Worm (Caenorhabditis elegans) whole organism, L4 larva: Measurements from ENCODE around the gene ZK1058.9.

ENCODE experiments used
- F10B5.3 ChIP-seq: sonication (generic microtip); optimal IDR thresholded peaks from 2 replicates; lab custom pipeline; 2016; ENCODE audit warnings: mild to moderate bottlenecking, missing genetic modification characterization, missing compliant biosample characterization
- F26F4.8 ChIP-seq: fragments of 200-800 bp; sonication (Bioruptor generic); conservative IDR thresholded peaks from 2 replicates; pipeline ENCODE4 v1.3.6; 2022; ENCODE audit warnings: missing genetic modification characterization, missing compliant biosample characterization
- T20F7.1 ChIP-seq: fragments of 200-800 bp; sonication (Bioruptor generic); optimal IDR thresholded peaks from 2 replicates; lab custom pipeline; 2018; ENCODE audit warnings: mild to moderate bottlenecking, missing genetic modification characterization, missing compliant biosample characterization
- Y48G9A.11 ChIP-seq: fragments of 200-800 bp; sonication (Bioruptor generic); IDR thresholded peaks from 2 replicates; pipeline ENCODE4 v1.3.6; 2022; ENCODE audit warnings: missing genetic modification reagents, missing genetic modification characterization, missing compliant biosample characterization
- Y75B8A.6 ChIP-seq: fragments of 200-800 bp; sonication (Bioruptor generic); IDR thresholded peaks from 2 replicates; pipeline ENCODE4 v1.3.6; 2022; ENCODE audit warnings: missing genetic modification reagents, missing genetic modification characterization, missing compliant biosample characterization
- aha-1 ChIP-seq: fragments of 150-350 bp; peaks from one replicate; lab custom pipeline; 2014; ENCODE audit warnings: missing biosample characterization, missing genetic modification characterization
- ama-1 ChIP-seq: fragments of 150-350 bp; optimal IDR thresholded peaks from 2 replicates; lab custom pipeline; 2014; ENCODE audit warnings: inconsistent platforms, mixed read lengths
- arid-1 ChIP-seq: fragments of 200-800 bp; sonication (Bioruptor generic); conservative IDR thresholded peaks from 2 replicates; pipeline ENCODE4 v1.3.6; 2022; ENCODE audit warnings: missing genetic modification reagents, missing genetic modification characterization, missing compliant biosample characterization
- attf-4 ChIP-seq: sonication (generic microtip); optimal IDR thresholded peaks from 3 replicates; lab custom pipeline; 2017; ENCODE audit warnings: missing biosample characterization, missing genetic modification characterization
- ceh-20 ChIP-seq: fragments of 200-800 bp; sonication (Bioruptor generic); IDR thresholded peaks from 2 replicates; pipeline ENCODE4 v1.3.6; 2022; ENCODE audit warnings: missing genetic modification reagents, missing genetic modification characterization, missing compliant biosample characterization
- ceh-44 ChIP-seq: fragments of 200-800 bp; sonication (Bioruptor generic); IDR thresholded peaks from 2 replicates; pipeline ENCODE4 v1.3.6; 2022; ENCODE audit warnings: missing genetic modification reagents, missing genetic modification characterization, missing compliant biosample characterization
- ceh-62 ChIP-seq: sonication (generic microtip); optimal IDR thresholded peaks from 2 replicates; lab custom pipeline; 2017; ENCODE audit warnings: missing biosample characterization, missing genetic modification characterization
- daf-16 ChIP-seq, 3 experiments: sonication (generic microtip); optimal IDR thresholded peaks; 2 replicates each; lab custom pipeline; 2016 to 2017; ENCODE audit warnings: missing genetic modification characterization in 3 of 3, missing genetic modification reagents in 3 of 3, mild to moderate bottlenecking in 2 of 3, missing compliant biosample characterization in 2 of 3, missing biosample characterization in 1 of 3, moderate library complexity in 1 of 3
- daf-19 ChIP-seq: fragments of 200-800 bp; sonication (Bioruptor generic); conservative IDR thresholded peaks from 2 replicates; pipeline ENCODE4 v1.3.6; 2022; ENCODE audit warnings: missing genetic modification characterization, missing compliant biosample characterization
- daf-8 ChIP-seq: fragments of 200-800 bp; sonication (Bioruptor generic); IDR thresholded peaks from 2 replicates; pipeline ENCODE4 v1.3.6; 2022; ENCODE audit warnings: missing genetic modification characterization, missing compliant biosample characterization
- dmd-6 ChIP-seq: fragments of 200-800 bp; sonication (Bioruptor generic); IDR thresholded peaks from 2 replicates; pipeline ENCODE4 v1.3.6; 2022; ENCODE audit warnings: missing genetic modification reagents, missing genetic modification characterization, missing compliant biosample characterization
- egl-43 ChIP-seq: fragments of 200-800 bp; sonication (Bioruptor generic); IDR thresholded peaks from 2 replicates; pipeline ENCODE4 v1.3.6; 2022; ENCODE audit warnings: missing genetic modification reagents, missing genetic modification characterization, missing compliant biosample characterization
- gei-8 ChIP-seq: fragments of 200-800 bp; sonication (Bioruptor generic); optimal IDR thresholded peaks from 2 replicates; lab custom pipeline; 2018; ENCODE audit warnings: mild to moderate bottlenecking, missing genetic modification characterization, missing compliant biosample characterization
- hif-1 ChIP-seq, 2 experiments: sonication (generic microtip); optimal IDR thresholded peaks; 2 replicates each; lab custom pipeline; 2016 to 2017; ENCODE audit warnings: missing compliant biosample characterization in 2 of 2, missing genetic modification characterization in 2 of 2, missing genetic modification reagents in 2 of 2, missing genotype in 2 of 2, mild to moderate bottlenecking in 1 of 2
- hlh-11 ChIP-seq: fragments of 200-800 bp; sonication (Bioruptor generic); optimal IDR thresholded peaks from 2 replicates; lab custom pipeline; 2018; ENCODE audit warnings: mild to moderate bottlenecking, missing genetic modification characterization, missing compliant biosample characterization
- hlh-30 ChIP-seq: sonication (generic microtip); optimal IDR thresholded peaks from 2 replicates; lab custom pipeline; 2017; ENCODE audit warnings: antibody characterized with exemption, mild to moderate bottlenecking, missing genetic modification characterization, missing compliant biosample characterization; ENCODE audit not compliant: insufficient read depth
- jun-1 ChIP-seq: fragments of 150-350 bp; optimal IDR thresholded peaks from 2 replicates; lab custom pipeline; 2014; ENCODE audit warnings: missing biosample characterization, missing genetic modification reagents, missing genetic modification characterization
- lin-1 ChIP-seq: fragments of 200-800 bp; sonication (Bioruptor generic); IDR thresholded peaks from 2 replicates; pipeline ENCODE4 v1.3.6; 2022; ENCODE audit warnings: missing genetic modification reagents, missing genetic modification characterization, missing compliant biosample characterization
- mdl-1 ChIP-seq, 2 experiments: fragments of 150-350 bp in 1 of 2; sonication (generic microtip) in 1 of 2; optimal IDR thresholded peaks; 2 replicates each; lab custom pipeline; 2014 to 2017; ENCODE audit warnings: missing biosample characterization in 2 of 2, missing genetic modification characterization in 2 of 2
- mdt-29 ChIP-seq: fragments of 200-800 bp; sonication (Bioruptor generic); IDR thresholded peaks from 2 replicates; pipeline ENCODE4 v1.3.6; 2022; ENCODE audit warnings: missing genetic modification reagents, missing genetic modification characterization, missing compliant biosample characterization
- mep-1 ChIP-seq: fragments of 150-350 bp; sonication (generic microtip); optimal IDR thresholded peaks from 3 replicates; lab custom pipeline; 2014; ENCODE audit warnings: missing biosample characterization, missing genetic modification characterization
- nhr-102 ChIP-seq: sonication (generic microtip); optimal IDR thresholded peaks from 2 replicates; lab custom pipeline; 2016; ENCODE audit warnings: mild to moderate bottlenecking, missing genetic modification characterization, moderate library complexity, missing compliant biosample characterization
- nhr-111 ChIP-seq: fragments of 200-800 bp; sonication (Bioruptor generic); optimal IDR thresholded peaks from 2 replicates; lab custom pipeline; 2018; ENCODE audit warnings: mild to moderate bottlenecking, missing genetic modification characterization, missing compliant biosample characterization
- nhr-237 ChIP-seq: sonication (generic microtip); optimal IDR thresholded peaks from 2 replicates; lab custom pipeline; 2017; ENCODE audit warnings: missing biosample characterization, missing genetic modification characterization
- nhr-25 ChIP-seq: sonication (generic microtip); optimal IDR thresholded peaks from 2 replicates; lab custom pipeline; 2017; ENCODE audit warnings: missing genetic modification characterization, mild to moderate bottlenecking, missing compliant biosample characterization, antibody characterized with exemption, moderate library complexity, borderline replicate concordance; ENCODE audit not compliant: insufficient read depth
- pha-4 ChIP-seq, 2 experiments: fragments of 150-350 bp in 1 of 2; fragments of 200-800 bp in 1 of 2; sonication (Bioruptor generic) in 1 of 2; IDR thresholded peaks in 1 of 2; optimal IDR thresholded peaks in 1 of 2; 2 replicates each; pipeline versions ENCODE4 v1.3.6 to Lab custom; 2014 to 2022; ENCODE audit warnings: missing genetic modification characterization in 2 of 2, missing genetic modification reagents in 2 of 2, missing biosample characterization in 1 of 2, missing compliant biosample characterization in 1 of 2
- php-3 ChIP-seq: fragments of 200-800 bp; sonication (Bioruptor generic); IDR thresholded peaks from 2 replicates; pipeline ENCODE4 v1.3.6; 2022; ENCODE audit warnings: missing genetic modification reagents, missing genetic modification characterization, missing compliant biosample characterization
- pqm-1 ChIP-seq: sonication (generic microtip); optimal IDR thresholded peaks from 2 replicates; lab custom pipeline; 2017; ENCODE audit warnings: missing biosample characterization, missing genetic modification characterization
- sdz-12 ChIP-seq: fragments of 200-800 bp; sonication (Bioruptor generic); optimal IDR thresholded peaks from 2 replicates; lab custom pipeline; 2018; ENCODE audit warnings: mild to moderate bottlenecking, missing genetic modification characterization, missing compliant biosample characterization
- skn-1 ChIP-seq: fragments of 150-350 bp; optimal IDR thresholded peaks from 2 replicates; lab custom pipeline; 2014; ENCODE audit warnings: missing biosample characterization, missing genetic modification characterization
- snpc-1.2 ChIP-seq: fragments of 200-800 bp; sonication (Bioruptor generic); IDR thresholded peaks from 2 replicates; pipeline ENCODE4 v1.3.6; 2022; ENCODE audit warnings: missing genetic modification reagents, missing genetic modification characterization, missing compliant biosample characterization
- tag-97 ChIP-seq: fragments of 200-800 bp; sonication (Bioruptor generic); IDR thresholded peaks from 2 replicates; pipeline ENCODE4 v1.3.6; 2022; ENCODE audit warnings: missing genetic modification characterization, missing compliant biosample characterization
- tra-1 ChIP-seq: fragments of 200-800 bp; sonication (Bioruptor generic); IDR thresholded peaks from 2 replicates; pipeline ENCODE4 v1.3.6; 2022; ENCODE audit warnings: missing genetic modification reagents, missing genetic modification characterization, missing compliant biosample characterization
- unc-130 ChIP-seq: sonication (generic microtip); optimal IDR thresholded peaks from 2 replicates; lab custom pipeline; 2016; ENCODE audit warnings: missing genetic modification reagents, missing genetic modification characterization, missing compliant biosample characterization
- unc-62 ChIP-seq, 3 experiments: fragments of 150-350 bp in 1 of 3; sonication (generic microtip); optimal IDR thresholded peaks in 2 of 3; peaks in 1 of 3; 1 replicate in 1 of 3; 2 replicates in 2 of 3; lab custom pipeline; 2014 to 2017; ENCODE audit warnings: missing biosample characterization in 3 of 3, missing genetic modification characterization in 3 of 3, missing genetic modification reagents in 3 of 3, missing genotype in 1 of 3
- zag-1 ChIP-seq: fragments of 150-350 bp; optimal IDR thresholded peaks from 2 replicates; lab custom pipeline; 2014; ENCODE audit warnings: missing biosample characterization, missing genetic modification characterization
- zip-11 ChIP-seq: fragments of 200-800 bp; sonication (Bioruptor generic); IDR thresholded peaks from 2 replicates; pipeline ENCODE4 v1.3.6; 2022; ENCODE audit warnings: missing genetic modification characterization, missing compliant biosample characterization
- ztf-11 ChIP-seq: fragments of 150-350 bp; optimal IDR thresholded peaks from 2 replicates; lab custom pipeline; 2014; ENCODE audit warnings: missing biosample characterization, missing genetic modification characterization

The ZK1058.9 gene

DNA sequence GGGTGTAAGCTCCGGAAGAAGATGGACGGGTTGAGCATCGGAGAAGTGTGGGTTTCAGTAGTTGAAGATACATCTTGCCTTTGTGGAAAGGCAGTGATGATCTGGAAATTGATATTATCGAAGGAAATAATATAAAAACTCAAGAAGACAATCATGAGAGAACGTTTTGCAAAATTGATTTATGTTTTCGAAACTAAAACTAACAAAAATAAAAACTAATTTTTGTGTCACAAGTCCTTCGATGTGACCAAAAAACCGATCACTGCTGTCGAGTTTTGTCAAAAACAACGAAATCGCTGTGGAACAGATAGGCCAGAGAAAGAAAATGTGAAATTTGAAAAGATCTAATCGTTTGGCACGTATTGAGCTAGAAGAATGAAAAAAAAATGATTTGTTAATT lies 18.4 kb downstream of the ZK1058.9 start, which contains the start of gene mmcm-1:
TSS of gene mmcm-1 (minus strand) at position 101 of the 400 bp plus-strand sequence.
- TF ChIP-seq unc-62 (GFP tag; optimal IDR thresholded peaks at IDR 0.05 in 1 of 2; lab: Kevin White, UChicago) (peak in 1 of 2 experiments; percentile 76), unc-62 (tag; optimal IDR thresholded peaks at IDR 0.05; lab: Kevin White, UChicago) (no peak), pha-4 (GFP tag; IDR thresholded peaks at IDR 0.05; lab: Robert Waterston, UW) (no peak), pha-4 (tag; optimal IDR thresholded peaks at IDR 0.05; lab: Kevin White, UChicago) (no peak)

DNA sequence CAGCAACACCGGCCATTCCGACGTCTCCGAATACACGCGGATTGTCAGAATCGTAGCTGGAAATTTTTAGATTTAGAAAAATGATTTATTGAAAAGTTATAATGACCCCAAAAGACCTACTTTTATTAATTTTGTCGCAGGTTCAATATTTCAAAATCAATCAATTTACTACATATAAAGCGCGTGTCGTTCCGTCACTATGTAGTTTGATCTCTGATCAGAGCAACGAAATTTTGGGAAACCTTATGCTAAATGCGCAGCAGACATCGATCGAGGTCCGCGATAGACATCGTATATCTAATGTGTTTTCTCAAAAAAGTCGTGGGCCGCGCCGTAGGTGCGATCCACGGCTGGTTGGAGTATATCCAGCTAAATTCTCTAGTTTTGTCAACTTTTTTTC lies 19.5 kb downstream of the ZK1058.9 start:
- TF ChIP-seq aha-1 (tag; lab: Kevin White, UChicago) (no peak), ztf-11 (no peak), nhr-111 (GFP tag; lab: Kevin White, UChicago) (no peak), ceh-62 (no peak), F10B5.3 (tag; lab: Kevin White, UChicago) (no peak)

DNA sequence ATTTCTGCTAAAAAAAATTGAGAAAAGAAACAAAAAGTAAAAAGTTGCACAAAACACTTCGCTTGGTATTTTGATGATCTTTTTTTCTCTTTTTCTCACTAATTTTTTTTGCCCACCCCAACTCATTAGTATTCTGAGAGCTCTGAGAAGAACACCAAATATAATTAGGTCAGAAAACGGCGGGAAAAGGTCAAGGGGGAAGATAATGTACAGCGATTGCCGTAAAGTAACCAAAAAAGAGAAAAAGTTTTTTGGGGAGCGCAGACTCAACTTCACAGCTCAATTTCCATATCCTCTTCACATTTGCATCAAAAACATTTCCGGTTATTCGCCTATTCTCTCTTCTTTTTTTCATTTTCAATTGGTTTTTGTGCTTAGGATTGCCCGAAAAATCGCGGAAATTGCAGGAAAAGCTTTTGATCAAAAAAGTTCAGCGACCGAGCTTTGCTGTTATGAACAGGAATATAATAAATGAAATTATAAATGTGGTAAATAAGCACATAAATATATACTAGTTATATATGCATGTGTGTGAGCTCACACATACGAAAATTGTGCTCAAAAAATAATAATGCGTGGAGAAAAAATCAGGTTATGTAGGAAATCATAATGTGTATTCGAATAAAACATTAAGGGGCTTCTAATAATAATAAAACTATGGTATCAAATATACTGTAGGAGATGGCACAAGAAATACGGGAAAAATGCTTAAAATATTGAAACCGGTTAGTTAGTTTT lies 23.3 kb downstream of the ZK1058.9 start:
- TF ChIP-seq unc-130 (GFP tag; lab: Kevin White, UChicago), result no peak
- TF ChIP-seq arid-1 (GFP tag; lab: Robert Waterston, UW), result 0 out of 2 replicates have a peak, but pooled peaks have one; percentile 49
- TF ChIP-seq lin-1 (GFP tag; lab: Robert Waterston, UW), result no peak
- peak in 1 of 2 experiments; percentile 67 for TF ChIP-seq daf-16 (GFP tag; optimal IDR thresholded peaks at IDR 0.05; lab: Kevin White, UChicago)
- TF ChIP-seq daf-16 (tag; optimal IDR thresholded peaks at IDR 0.05; lab: Kevin White, UChicago), result peak; percentile 6
- TF ChIP-seq Y75B8A.6 (GFP tag; lab: Robert Waterston, UW), result 0 out of 2 replicates have a peak, but pooled peaks have one; percentile 28
- no peak for TF ChIP-seq tag-97 (GFP tag; lab: Robert Waterston, UW)
- TF ChIP-seq T20F7.1 (GFP tag; lab: Kevin White, UChicago), result peak; percentile 21
- no peak for TF ChIP-seq skn-1 (tag; lab: Kevin White, UChicago)
- peak; percentile 64; the same call in 1 of the 2 replicates for TF ChIP-seq egl-43 (GFP tag; lab: Robert Waterston, UW)
- TF ChIP-seq pqm-1 (tag; lab: Kevin White, UChicago), result no peak
- no peak for TF ChIP-seq hlh-30 (tag; lab: Kevin White, UChicago)
- 0 out of 2 replicates have a peak, but pooled peaks have one; percentile 8 for TF ChIP-seq tra-1 (GFP tag; lab: Robert Waterston, UW)
- no peak for TF ChIP-seq sdz-12 (GFP tag; lab: Kevin White, UChicago)
- TF ChIP-seq attf-4, result no peak
- peak; percentile 36; the same call in 1 of the 2 replicates for TF ChIP-seq mdt-29 (GFP tag; lab: Robert Waterston, UW)
- no peak for TF ChIP-seq daf-19
- peak in 1 of 2 experiments; percentile 20 for TF ChIP-seq hif-1 (tag; optimal IDR thresholded peaks at IDR 0.05; lab: Kevin White, UChicago)
- TF ChIP-seq php-3, result no peak
- no peak for TF ChIP-seq Y48G9A.11
- no peak for TF ChIP-seq nhr-111 (GFP tag; lab: Kevin White, UChicago)
- no peak for TF ChIP-seq dmd-6 (GFP tag; lab: Robert Waterston, UW)
- no peak for TF ChIP-seq zip-11 (GFP tag; lab: Robert Waterston, UW)
- TF ChIP-seq zag-1 (tag; lab: Kevin White, UChicago), result no peak
- no peak for TF ChIP-seq mdl-1 (tag; optimal IDR thresholded peaks at IDR 0.05; lab: Kevin White, UChicago)
- TF ChIP-seq gei-8, result no peak
- TF ChIP-seq F10B5.3 (tag; lab: Kevin White, UChicago), result no peak
- no peak for TF ChIP-seq nhr-25 (tag; lab: Kevin White, UChicago)
- TF ChIP-seq nhr-237 (tag; lab: Kevin White, UChicago), result no peak
- TF ChIP-seq jun-1 (tag; lab: Kevin White, UChicago), result no peak
- no peak for TF ChIP-seq nhr-102 (tag; lab: Kevin White, UChicago)
- TF ChIP-seq unc-62 (GFP tag; optimal IDR thresholded peaks at IDR 0.05 in 1 of 2; lab: Kevin White, UChicago), result peak in 1 of 2 experiments; percentile 98
- TF ChIP-seq unc-62 (tag; optimal IDR thresholded peaks at IDR 0.05; lab: Kevin White, UChicago), result no peak
- no peak for TF ChIP-seq ceh-20 (GFP tag; lab: Robert Waterston, UW)
- peak; percentile 57 for TF ChIP-seq mep-1 (tag; lab: Kevin White, UChicago)
- no peak for TF ChIP-seq ceh-44 (GFP tag; lab: Robert Waterston, UW)
- TF ChIP-seq ama-1 (lab: Kevin White, UChicago), result peak; percentile 76
- no peak for TF ChIP-seq snpc-1.2 (GFP tag; lab: Robert Waterston, UW)
- peak; percentile 13 for TF ChIP-seq hlh-11 (tag; lab: Kevin White, UChicago)
- TF ChIP-seq F26F4.8 (GFP tag; lab: Robert Waterston, UW), result no peak
- TF ChIP-seq daf-8, result no peak
